Worm (Caenorhabditis elegans): ENCODE data around the gene F58E2.3.

Gene F58E2.3

DNA sequence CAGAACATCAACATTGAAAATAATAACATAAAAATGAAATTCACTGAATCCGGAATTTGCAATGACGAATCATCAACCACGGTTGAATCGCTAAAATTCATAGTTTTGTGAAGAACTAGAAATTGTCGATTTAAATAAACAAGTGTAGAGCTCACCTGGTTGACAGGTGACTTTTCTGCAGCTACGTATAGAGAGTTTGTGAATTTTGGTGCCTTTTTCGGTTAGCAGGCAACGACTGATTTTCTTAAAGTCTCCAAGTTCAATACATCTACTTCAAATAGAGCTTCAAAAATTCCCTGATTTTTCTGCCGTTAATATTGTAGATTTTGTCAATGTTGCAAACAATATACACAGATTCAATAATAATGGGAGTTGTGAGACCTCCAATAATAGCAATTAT is 9.9 kb downstream of the F58E2.3 start, which contains the start of gene srz-69:
Gene srz-69 (minus strand): TSS at position 101 of the 400 bp plus-strand sequence.
- TF ChIP-seq tbp1 (GFP tag; optimal IDR thresholded peaks at IDR 0.05) (no peak), egrh-3 (GFP tag; IDR thresholded peaks at IDR 0.05) (no peak), C17E4.6 (GFP tag; IDR thresholded peaks at IDR 0.05) (no peak), mel-28 (tag; optimal IDR thresholded peaks at IDR 0.05; ENCODE audit: borderline replicate concordance) (no peak), bed-2 (GFP tag; IDR thresholded peaks at IDR 0.05) (no peak), K12H6.12 (tag; optimal IDR thresholded peaks at IDR 0.05) (no peak), F57A8.1 (GFP tag; optimal IDR thresholded peaks at IDR 0.05) (no peak), ceh-79 (tag; optimal IDR thresholded peaks at IDR 0.05) (no peak), lir-1 (GFP tag; conservative IDR thresholded peaks at IDR 0.05) (no peak), zim-3 (tag; optimal IDR thresholded peaks at IDR 0.05) (no peak), F23B12.7 (tag; optimal IDR thresholded peaks at IDR 0.05; ENCODE audit: insufficient read depth) (no peak), rec-8 (tag; optimal IDR thresholded peaks at IDR 0.05) (no peak), cebp-1 (GFP tag; IDR thresholded peaks at IDR 0.05) (no peak), cebp-1 (tag; optimal IDR thresholded peaks at IDR 0.05) (no peak), bed-1 (GFP tag; IDR thresholded peaks at IDR 0.05) (no peak), Y95B8A.8 (GFP tag; IDR thresholded peaks at IDR 0.05) (no peak), ekl-4 (GFP tag; IDR thresholded peaks at IDR 0.05) (no peak), ztf-26 (tag; optimal IDR thresholded peaks at IDR 0.05) (no peak), atf-7 (tag; optimal IDR thresholded peaks at IDR 0.05) (no peak), egl-44 (GFP tag; IDR thresholded peaks at IDR 0.05) (no peak), madf-8 (GFP tag; conservative IDR thresholded peaks at IDR 0.05) (no peak)

DNA sequence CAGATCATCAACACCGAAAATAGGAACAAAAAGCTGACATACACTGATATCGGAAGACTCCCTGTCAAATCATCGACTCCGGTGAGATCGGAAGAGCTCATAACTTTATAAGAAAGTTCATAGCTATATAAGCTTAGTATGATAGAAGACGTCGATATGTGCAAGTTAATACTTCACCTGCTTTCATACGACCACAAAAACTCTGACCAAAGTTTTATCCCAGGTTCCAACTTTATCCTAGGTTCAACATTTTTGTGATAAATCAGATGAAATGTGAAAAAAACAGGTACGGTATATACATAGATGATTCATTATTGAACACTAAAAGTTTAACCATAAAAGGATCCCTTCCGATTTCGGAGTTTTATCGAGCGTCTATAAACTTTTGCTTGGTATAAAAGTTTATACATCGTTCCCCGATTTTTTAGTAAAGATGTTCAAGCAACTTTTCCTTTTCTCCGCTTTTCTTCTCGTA is 11.7 kb downstream of the F58E2.3 start, which contains the start of the genes srz-70 and C09G12.5:
Gene srz-70 (minus strand): TSS at position 101 of the 475 bp plus-strand sequence.
Gene C09G12.5 (plus strand): TSS at position 425 of the 475 bp plus-strand sequence.
- TF ChIP-seq tbp1 (GFP tag; optimal IDR thresholded peaks at IDR 0.05): no peak
- no peak for TF ChIP-seq F57A8.1 (GFP tag; optimal IDR thresholded peaks at IDR 0.05)
- TF ChIP-seq ceh-40 (GFP tag; IDR thresholded peaks at IDR 0.05): no peak
- no peak for TF ChIP-seq hsf-1 (GFP tag; IDR thresholded peaks at IDR 0.05)
- TF ChIP-seq athp-1 (tag; optimal IDR thresholded peaks at IDR 0.05): no peak
- no peak for TF ChIP-seq aptf-2 (GFP tag; conservative IDR thresholded peaks at IDR 0.05)
- no peak for TF ChIP-seq nfya-2 (GFP tag; IDR thresholded peaks at IDR 0.05)
- no peak for TF ChIP-seq attf-5 (GFP tag; optimal IDR thresholded peaks at IDR 0.05)
- no peak for TF ChIP-seq K12H6.12 (tag; optimal IDR thresholded peaks at IDR 0.05)
- no peak for TF ChIP-seq snpc-4 (GFP tag; optimal IDR thresholded peaks at IDR 0.05)
- no peak for TF ChIP-seq snpc-4 (tag; optimal IDR thresholded peaks at IDR 0.05)
- TF ChIP-seq hmg-1.2 (GFP tag; IDR thresholded peaks at IDR 0.05): no peak
- TF ChIP-seq mes-4 (tag; optimal IDR thresholded peaks at IDR 0.05): no peak
- no peak for TF ChIP-seq somi-1 (GFP tag; optimal IDR thresholded peaks at IDR 0.05)
- TF ChIP-seq akir-1 (GFP tag; optimal IDR thresholded peaks at IDR 0.05): no peak
- TF ChIP-seq mxl-1 (tag; optimal IDR thresholded peaks at IDR 0.05): no peak
- TF ChIP-seq F23B12.7 (tag; optimal IDR thresholded peaks at IDR 0.05; ENCODE audit: insufficient read depth): no peak
- TF ChIP-seq hmg-20 (GFP tag; IDR thresholded peaks at IDR 0.05): no peak
- TF ChIP-seq ceh-100 (GFP tag; IDR thresholded peaks at IDR 0.05): no peak

DNA sequence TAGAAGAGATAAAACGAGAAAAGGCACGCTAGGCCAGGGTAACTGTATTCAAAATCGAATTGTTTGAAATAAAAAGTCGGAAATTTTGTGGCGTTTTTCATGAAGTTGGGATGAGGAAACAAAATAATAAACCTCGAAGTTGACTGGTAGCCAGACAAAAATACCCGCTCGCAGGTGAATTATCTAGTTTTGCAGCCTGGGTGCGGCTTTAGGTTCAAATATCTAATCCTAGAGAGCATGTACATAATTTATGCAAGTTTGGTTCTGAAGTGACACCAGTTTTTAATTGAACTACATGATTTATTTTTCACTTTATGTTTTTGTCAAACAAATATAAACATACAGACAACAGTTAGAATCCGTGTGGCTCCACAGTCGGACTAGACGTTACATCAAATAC is 14.5 kb downstream of the F58E2.3 start, which contains the start of gene srz-37:
Gene srz-37 (minus strand): TSS at position 101 of the 400 bp plus-strand sequence.
- TF ChIP-seq ztf-28 (GFP tag; IDR thresholded peaks at IDR 0.05) (no peak), cebp-1 (GFP tag; IDR thresholded peaks at IDR 0.05) (no peak), cebp-1 (tag; optimal IDR thresholded peaks at IDR 0.05) (no peak), ztf-22 (GFP tag; optimal IDR thresholded peaks at IDR 0.05) (no peak), F55B11.4 (tag; optimal IDR thresholded peaks at IDR 0.05; ENCODE audit: borderline replicate concordance, insufficient read depth) (no peak), aptf-2 (GFP tag; conservative IDR thresholded peaks at IDR 0.05) (no peak), unc-130 (GFP tag; optimal IDR thresholded peaks at IDR 0.05) (no peak), F33H1.4 (GFP tag; IDR thresholded peaks at IDR 0.05) (no peak), zim-3 (tag; optimal IDR thresholded peaks at IDR 0.05) (no peak), ceh-79 (tag; optimal IDR thresholded peaks at IDR 0.05) (no peak), dpl-1 (GFP tag; optimal IDR thresholded peaks at IDR 0.05) (no peak), F52B5.7 (tag; optimal IDR thresholded peaks at IDR 0.05) (no peak), F23B12.7 (tag; optimal IDR thresholded peaks at IDR 0.05; ENCODE audit: insufficient read depth) (no peak), repo-1 (tag; optimal IDR thresholded peaks at IDR 0.05) (no peak), hmg-20 (GFP tag; IDR thresholded peaks at IDR 0.05) (no peak)
